Fruit fly (Drosophila melanogaster) whole organism, prepupa: ENCODE results near the gene Datp.
A peak's percentile ranks its signal among the peaks of the same experiment; 100 is the strongest.

Experiments
- Blimp-1 ChIP-seq: fragments of 200-800 bp; sonication (Bioruptor generic); optimal IDR thresholded peaks from 3 replicates; lab custom pipeline; 2017; ENCODE audit warnings: missing biosample characterization, missing genetic modification characterization, mild to moderate bottlenecking, moderate library complexity, missing genetic modification reagents
- CG10631 ChIP-seq: fragments of 200-800 bp; sonication (Bioruptor generic); optimal IDR thresholded peaks from 2 replicates; lab custom pipeline; 2016; ENCODE audit warnings: missing biosample characterization, missing genetic modification characterization
- CG11762 ChIP-seq: fragments of 200-800 bp; sonication (Bioruptor generic); optimal IDR thresholded peaks from 3 replicates; lab custom pipeline; 2016; ENCODE audit warnings: missing biosample characterization, missing genetic modification characterization; ENCODE audit not compliant: insufficient read depth
- CG11902 ChIP-seq: fragments of 200-800 bp; sonication (Bioruptor generic); optimal IDR thresholded peaks from 3 replicates; lab custom pipeline; 2016; ENCODE audit warnings: missing biosample characterization, missing genetic modification characterization
- CG15336 ChIP-seq: fragments of 200-800 bp; sonication (Bioruptor generic); IDR thresholded peaks from 2 replicates; pipeline ENCODE4 v1.3.6; 2022; ENCODE audit warnings: missing biosample characterization, missing genetic modification characterization
- CG1621 ChIP-seq: fragments of 200-800 bp; sonication (Bioruptor generic); optimal IDR thresholded peaks from 3 replicates; lab custom pipeline; 2018; ENCODE audit warnings: missing biosample characterization, mild to moderate bottlenecking, missing genetic modification characterization
- CG16779 ChIP-seq: fragments of 200-800 bp; sonication (Bioruptor generic); optimal IDR thresholded peaks from 3 replicates; lab custom pipeline; 2017; ENCODE audit warnings: missing biosample characterization, mild to moderate bottlenecking, missing genetic modification characterization
- CG3032 ChIP-seq: fragments of 200-800 bp; optimal IDR thresholded peaks from 2 replicates; lab custom pipeline; 2019; ENCODE audit warnings: missing biosample characterization, mild to moderate bottlenecking, missing genetic modification characterization, moderate library complexity
- CG31627 ChIP-seq: fragments of 200-800 bp; sonication (Bioruptor generic); optimal IDR thresholded peaks from 3 replicates; lab custom pipeline; 2016; ENCODE audit warnings: missing biosample characterization, missing genetic modification characterization
- CG32006 ChIP-seq: fragments of 200-800 bp; sonication (Bioruptor generic); optimal IDR thresholded peaks from 3 replicates; lab custom pipeline; 2017; ENCODE audit warnings: missing biosample characterization, mild to moderate bottlenecking, missing genetic modification characterization
- CG34406 ChIP-seq: fragments of 200-800 bp; sonication (Bioruptor generic); optimal IDR thresholded peaks from 3 replicates; lab custom pipeline; 2016; ENCODE audit warnings: missing biosample characterization, missing genetic modification characterization
- CG3919 ChIP-seq: fragments of 200-800 bp; sonication (Bioruptor generic); optimal IDR thresholded peaks from 3 replicates; lab custom pipeline; 2016; ENCODE audit warnings: missing biosample characterization, missing genetic modification characterization
- CG4318 ChIP-seq: fragments of 200-800 bp; sonication (Bioruptor generic); optimal IDR thresholded peaks from 3 replicates; lab custom pipeline; 2017; ENCODE audit warnings: missing biosample characterization, mild to moderate bottlenecking, missing genetic modification characterization
- CG6163 ChIP-seq: fragments of 200-800 bp; sonication (Bioruptor generic); IDR thresholded peaks from 3 replicates; pipeline ENCODE4 v1.3.6; 2022; ENCODE audit warnings: missing biosample characterization, missing genetic modification characterization
- CG6276 ChIP-seq: fragments of 200-800 bp; sonication (Bioruptor generic); optimal IDR thresholded peaks from 2 replicates; lab custom pipeline; 2017; ENCODE audit warnings: missing biosample characterization, mild to moderate bottlenecking, missing genetic modification characterization
- CG6808 ChIP-seq: fragments of 200-800 bp; sonication (Bioruptor generic); optimal IDR thresholded peaks from 3 replicates; lab custom pipeline; 2017; ENCODE audit warnings: missing biosample characterization, missing genetic modification characterization, mild to moderate bottlenecking, moderate library complexity, missing genetic modification reagents
- CG6854 ChIP-seq: fragments of 200-800 bp; sonication (Bioruptor generic); optimal IDR thresholded peaks from 2 replicates; lab custom pipeline; 2017; ENCODE audit warnings: missing biosample characterization, mild to moderate bottlenecking, missing genetic modification characterization
- CG7368 ChIP-seq: fragments of 200-800 bp; sonication (Bioruptor generic); optimal IDR thresholded peaks from 3 replicates; lab custom pipeline; 2016; ENCODE audit warnings: missing biosample characterization, missing genetic modification characterization
- CG8319 ChIP-seq: fragments of 200-800 bp; sonication (Bioruptor generic); optimal IDR thresholded peaks from 3 replicates; lab custom pipeline; 2016; ENCODE audit warnings: missing biosample characterization, missing genetic modification characterization
- CG8632 ChIP-seq: fragments of 200-800 bp; sonication (Bioruptor generic); optimal IDR thresholded peaks from 3 replicates; lab custom pipeline; 2016; ENCODE audit warnings: missing biosample characterization, missing genetic modification characterization
- Eip75B ChIP-seq: fragments of 200-800 bp; sonication (Bioruptor generic); optimal IDR thresholded peaks from 3 replicates; lab custom pipeline; 2016; ENCODE audit warnings: missing biosample characterization, missing genetic modification characterization
- Eip78C ChIP-seq: fragments of 200-800 bp; sonication (Bioruptor generic); peaks from one replicate; lab custom pipeline; 2016; ENCODE audit warnings: missing biosample characterization, missing genetic modification characterization
- Eip93F ChIP-seq: fragments of 200-800 bp; sonication (Bioruptor generic); optimal IDR thresholded peaks from 2 replicates; lab custom pipeline; 2016; ENCODE audit warnings: missing biosample characterization, mild to moderate bottlenecking, missing genetic modification characterization
- Ets21C ChIP-seq: fragments of 200-800 bp; sonication (Bioruptor generic); optimal IDR thresholded peaks from 3 replicates; lab custom pipeline; 2016; ENCODE audit warnings: missing biosample characterization, missing genetic modification characterization
- Ets96B ChIP-seq: fragments of 200-800 bp; optimal IDR thresholded peaks from 2 replicates; lab custom pipeline; 2019; ENCODE audit warnings: missing biosample characterization, mild to moderate bottlenecking, missing genetic modification characterization, moderate library complexity
- Gug ChIP-seq: fragments of 200-800 bp; sonication (Bioruptor generic); IDR thresholded peaks from 2 replicates; pipeline ENCODE4 v1.3.6; 2022; ENCODE audit warnings: missing biosample characterization, missing genetic modification characterization
- Hr38 ChIP-seq: sonication (Bioruptor generic); optimal IDR thresholded peaks from 2 replicates; lab custom pipeline; 2016; ENCODE audit warnings: missing biosample characterization, missing genetic modification characterization
- Hr39 ChIP-seq: fragments of 200-800 bp; sonication (Bioruptor generic); optimal IDR thresholded peaks from 2 replicates; lab custom pipeline; 2016; ENCODE audit warnings: missing biosample characterization, missing genetic modification characterization
- Hr4 ChIP-seq: fragments of 200-800 bp; sonication (Bioruptor generic); optimal IDR thresholded peaks from 3 replicates; lab custom pipeline; 2016; ENCODE audit warnings: missing biosample characterization, missing genetic modification characterization
- Lpt ChIP-seq: fragments of 200-800 bp; sonication (Bioruptor generic); optimal IDR thresholded peaks from 3 replicates; lab custom pipeline; 2016; ENCODE audit warnings: missing biosample characterization, missing genetic modification characterization
- Met ChIP-seq: fragments of 200-800 bp; sonication (Bioruptor generic); optimal IDR thresholded peaks from 3 replicates; lab custom pipeline; 2016; ENCODE audit warnings: missing biosample characterization, missing genetic modification characterization
- OdsH ChIP-seq: fragments of 200-800 bp; sonication (Bioruptor generic); optimal IDR thresholded peaks from 3 replicates; lab custom pipeline; 2016; ENCODE audit warnings: missing biosample characterization, missing genetic modification characterization
- Sox102F ChIP-seq: fragments of 200-800 bp; sonication (Bioruptor generic); optimal IDR thresholded peaks from 2 replicates; lab custom pipeline; 2016; ENCODE audit warnings: missing biosample characterization, mild to moderate bottlenecking, missing genetic modification characterization
- Sox14 ChIP-seq: fragments of 200-800 bp; sonication (Bioruptor generic); optimal IDR thresholded peaks from 3 replicates; lab custom pipeline; 2016; ENCODE audit warnings: missing biosample characterization, missing genetic modification characterization
- Sox15 ChIP-seq: fragments of 200-800 bp; sonication (Bioruptor generic); optimal IDR thresholded peaks from 3 replicates; lab custom pipeline; 2016; ENCODE audit warnings: missing biosample characterization, missing genetic modification characterization
- achi ChIP-seq: fragments of 200-800 bp; sonication (Bioruptor generic); optimal IDR thresholded peaks from 3 replicates; lab custom pipeline; 2016; ENCODE audit warnings: missing biosample characterization, missing genetic modification characterization
- cyc ChIP-seq: fragments of 200-800 bp; sonication (Bioruptor generic); optimal IDR thresholded peaks from 3 replicates; lab custom pipeline; 2016; ENCODE audit warnings: missing biosample characterization, missing genetic modification characterization
- dac ChIP-seq: fragments of 200-800 bp; sonication (Bioruptor generic); optimal IDR thresholded peaks from 2 replicates; lab custom pipeline; 2017; ENCODE audit warnings: missing biosample characterization, mild to moderate bottlenecking, missing genetic modification characterization
- eg ChIP-seq: fragments of 200-800 bp; sonication (Bioruptor generic); IDR thresholded peaks from 3 replicates; pipeline ENCODE4 v1.3.6; 2022; ENCODE audit warnings: missing biosample characterization, missing genetic modification characterization
- fd59A ChIP-seq: fragments of 200-800 bp; sonication (Bioruptor generic); optimal IDR thresholded peaks from 2 replicates; lab custom pipeline; 2017; ENCODE audit warnings: missing biosample characterization, mild to moderate bottlenecking, missing genetic modification characterization, missing genetic modification reagents
- fd85E ChIP-seq: fragments of 200-800 bp; sonication (Bioruptor generic); optimal IDR thresholded peaks from 3 replicates; lab custom pipeline; 2016; ENCODE audit warnings: missing biosample characterization, missing genetic modification characterization
- fkh ChIP-seq: fragments of 200-800 bp; sonication (Bioruptor generic); optimal IDR thresholded peaks from 3 replicates; lab custom pipeline; 2017; ENCODE audit warnings: missing biosample characterization, mild to moderate bottlenecking, missing genetic modification characterization, moderate library complexity
- lz ChIP-seq: fragments of 200-800 bp; sonication (Bioruptor generic); optimal IDR thresholded peaks from 3 replicates; lab custom pipeline; 2016; ENCODE audit warnings: missing biosample characterization, missing genetic modification characterization
- net ChIP-seq: fragments of 200-800 bp; sonication (Bioruptor generic); optimal IDR thresholded peaks from 3 replicates; lab custom pipeline; 2016; ENCODE audit warnings: missing biosample characterization, missing genetic modification characterization
- pdm3 ChIP-seq: fragments of 200-800 bp; sonication (Bioruptor generic); optimal IDR thresholded peaks from 3 replicates; lab custom pipeline; 2016; ENCODE audit warnings: missing biosample characterization, missing genetic modification characterization
- spab ChIP-seq: fragments of 200-800 bp; sonication (Bioruptor generic); optimal IDR thresholded peaks from 2 replicates; lab custom pipeline; 2017; ENCODE audit warnings: missing biosample characterization, mild to moderate bottlenecking, missing genetic modification characterization, missing genetic modification reagents
- svp ChIP-seq: fragments of 200-800 bp; sonication (Bioruptor generic); peaks from one replicate; lab custom pipeline; 2016; ENCODE audit warnings: missing biosample characterization, missing genetic modification characterization
- topi ChIP-seq: fragments of 200-800 bp; sonication (Bioruptor generic); optimal IDR thresholded peaks from 3 replicates; lab custom pipeline; 2016; ENCODE audit warnings: missing biosample characterization, missing genetic modification characterization
- vri ChIP-seq: fragments of 200-800 bp; sonication (Bioruptor generic); optimal IDR thresholded peaks from 3 replicates; lab custom pipeline; 2016; ENCODE audit warnings: missing biosample characterization, mild to moderate bottlenecking, missing genetic modification characterization

The Datp gene

DNA sequence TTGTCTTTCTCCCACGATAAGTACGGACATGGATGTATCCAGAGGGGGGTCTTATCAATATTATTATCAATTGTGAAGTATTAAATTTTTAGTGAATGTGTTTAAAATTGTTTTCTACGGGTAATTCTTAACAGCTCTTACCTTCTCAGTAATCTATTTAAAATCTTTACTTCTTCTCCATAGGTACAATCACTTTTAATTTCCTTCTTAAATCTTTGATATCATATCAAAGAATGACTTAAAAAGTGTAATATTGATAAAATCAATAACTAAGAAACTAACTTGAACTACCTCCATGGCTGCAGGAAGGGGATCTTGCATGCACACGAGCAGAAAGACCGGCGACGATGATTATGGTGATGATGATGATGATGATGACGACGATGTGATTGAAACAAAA is 43.9 kb upstream of the Datp start (continued):
- TF ChIP-seq CG32006 (GFP tag; lab: Kevin White, UChicago), result peak; percentile 5
- peak; percentile 68 for TF ChIP-seq CG8319 (GFP tag; lab: Kevin White, UChicago)
- no peak for TF ChIP-seq Gug (GFP tag; lab: Robert Waterston, UW)
- peak; percentile 73 for TF ChIP-seq Ets96B (tag; lab: Kevin White, UChicago)
- peak; percentile 87 for TF ChIP-seq topi (GFP tag; lab: Kevin White, UChicago)
- TF ChIP-seq CG3032 (tag; lab: Kevin White, UChicago), result peak; percentile 72
- TF ChIP-seq OdsH (GFP tag; lab: Kevin White, UChicago), result peak; percentile 56
- peak; percentile 68 for TF ChIP-seq Sox102F (GFP tag; lab: Kevin White, UChicago)
- peak; percentile 53 for TF ChIP-seq Hr39
- TF ChIP-seq lz (GFP tag; lab: Kevin White, UChicago), result peak; percentile 77
- peak; percentile 16 for TF ChIP-seq fd59A (GFP tag; lab: Kevin White, UChicago)
- no peak for TF ChIP-seq Hr4
- TF ChIP-seq fkh (GFP tag; lab: Kevin White, UChicago), result no peak
- peak; percentile 75 for TF ChIP-seq CG34406 (GFP tag; lab: Kevin White, UChicago)
- peak; percentile 39 for TF ChIP-seq vri
- TF ChIP-seq CG6276 (GFP tag; lab: Kevin White, UChicago), result no peak
- TF ChIP-seq net (GFP tag; lab: Kevin White, UChicago), result peak; percentile 70

DNA sequence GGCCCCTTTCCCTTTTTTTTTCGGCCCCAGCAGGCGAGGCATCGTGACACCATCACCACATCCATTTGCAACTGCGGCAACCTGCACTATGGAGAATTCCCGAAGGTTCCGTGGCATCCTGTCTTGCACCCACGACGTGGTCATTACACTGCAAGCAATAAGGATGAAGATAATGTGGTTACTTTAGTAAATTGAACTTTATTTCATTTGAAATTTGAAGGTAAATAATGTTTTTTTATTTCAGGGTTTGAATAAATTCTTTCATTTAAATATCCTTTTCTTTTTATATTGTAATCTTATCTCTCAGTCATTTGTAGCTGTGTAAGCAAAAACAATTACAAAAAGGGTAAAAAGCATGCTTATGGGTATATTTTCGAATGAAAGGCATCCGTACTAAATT is 43.2 kb upstream of the Datp start:
- TF ChIP-seq svp (peak; percentile 79), dac (GFP tag; lab: Kevin White, UChicago) (no peak), Gug (GFP tag; lab: Robert Waterston, UW) (no peak), CG1621 (tag; lab: Kevin White, UChicago) (no peak), CG3032 (tag; lab: Kevin White, UChicago) (peak; percentile 63), vri (no peak), Sox15 (GFP tag; lab: Kevin White, UChicago) (no peak), Eip93F (GFP tag; lab: Kevin White, UChicago) (no peak), CG7368 (GFP tag; lab: Kevin White, UChicago) (no peak), Ets21C (GFP tag; lab: Kevin White, UChicago) (no peak), Hr39 (peak; percentile 35), fd85E (GFP tag; lab: Kevin White, UChicago) (no peak), CG6808 (GFP tag; lab: Kevin White, UChicago) (peak; percentile 26), Hr38 (no peak), Hr4 (peak; percentile 7), CG8632 (peak; percentile 38), CG10631 (GFP tag; lab: Kevin White, UChicago) (peak; percentile 18), CG3919 (GFP tag; lab: Kevin White, UChicago) (peak; percentile 61), Met (GFP tag; lab: Kevin White, UChicago) (peak; percentile 58), Eip75B (peak; percentile 45), Sox14 (peak; percentile 16), CG11902 (GFP tag; lab: Kevin White, UChicago) (no peak), CG31627 (GFP tag; lab: Kevin White, UChicago) (peak; percentile 26), Eip78C (GFP tag; lab: Kevin White, UChicago) (peak; percentile 88), Lpt (no peak), OdsH (GFP tag; lab: Kevin White, UChicago) (peak; percentile 27), CG34406 (GFP tag; lab: Kevin White, UChicago) (peak; percentile 26), CG11762 (GFP tag; lab: Kevin White, UChicago) (peak; percentile 19), lz (GFP tag; lab: Kevin White, UChicago) (peak; percentile 34), CG8319 (GFP tag; lab: Kevin White, UChicago) (no peak), eg (GFP tag; lab: Robert Waterston, UW) (no peak), CG4318 (no peak), CG16779 (tag; lab: Kevin White, UChicago) (no peak), topi (GFP tag; lab: Kevin White, UChicago) (peak; percentile 64), achi (peak; percentile 31), CG6163 (no peak), CG32006 (GFP tag; lab: Kevin White, UChicago) (no peak), CG6276 (GFP tag; lab: Kevin White, UChicago) (no peak), spab (GFP tag; lab: Kevin White, UChicago) (peak; percentile 24), CG15336 (GFP tag; lab: Robert Waterston, UW) (no peak), pdm3 (GFP tag; lab: Kevin White, UChicago) (peak; percentile 5), cyc (GFP tag; lab: Kevin White, UChicago) (peak; percentile 30), CG6854 (GFP tag; lab: Kevin White, UChicago) (no peak), Sox102F (GFP tag; lab: Kevin White, UChicago) (peak; percentile 53), Blimp-1 (GFP tag; lab: Kevin White, UChicago) (no peak)
